Fruit fly (Drosophila melanogaster) whole organism, embryonic: ENCODE data around the gene Gss1.

Experiments used
- B-H2 ChIP-seq: fragments of 200-800 bp; sonication (Bioruptor generic); optimal IDR thresholded peaks from 2 replicates; lab custom pipeline; 2018; ENCODE audit warnings: missing biosample characterization, mild to moderate bottlenecking, missing genetic modification characterization
- Bgb ChIP-seq: fragments of 200-800 bp; sonication (Bioruptor generic); IDR thresholded peaks from 2 replicates; pipeline ENCODE4 v1.3.6; 2022; ENCODE audit warnings: missing biosample characterization, missing genetic modification characterization; ENCODE audit not compliant: partially characterized antibody
- CG10147 ChIP-seq: fragments of 200-800 bp; sonication (Bioruptor generic); optimal IDR thresholded peaks from 2 replicates; lab custom pipeline; 2019; ENCODE audit warnings: missing biosample characterization, mild to moderate bottlenecking, missing genetic modification characterization, moderate library complexity
- CG13296 ChIP-seq: fragments of 200-800 bp; sonication (Bioruptor generic); optimal IDR thresholded peaks from 3 replicates; lab custom pipeline; 2018; ENCODE audit warnings: missing biosample characterization, mild to moderate bottlenecking, missing genetic modification characterization
- CG15479 ChIP-seq: fragments of 200-800 bp; sonication (Bioruptor generic); optimal IDR thresholded peaks from 3 replicates; lab custom pipeline; 2019; ENCODE audit warnings: missing biosample characterization, mild to moderate bottlenecking, missing genetic modification characterization, moderate library complexity
- CG17912 ChIP-seq: fragments of 200-800 bp; sonication (Bioruptor generic); optimal IDR thresholded peaks from 2 replicates; lab custom pipeline; 2018; ENCODE audit warnings: missing biosample characterization, mild to moderate bottlenecking, missing genetic modification characterization
- CG32532 ChIP-seq: fragments of 200-800 bp; sonication (Bioruptor generic); IDR thresholded peaks from 2 replicates; pipeline ENCODE4 v1.3.6; 2022; ENCODE audit warnings: missing biosample characterization, missing genetic modification characterization
- CG3281 ChIP-seq: fragments of 200-800 bp; sonication (Bioruptor generic); optimal IDR thresholded peaks from 3 replicates; lab custom pipeline; 2017; ENCODE audit warnings: missing biosample characterization, mild to moderate bottlenecking, missing genetic modification characterization
- CG3838 ChIP-seq: fragments of 200-800 bp; sonication (Bioruptor generic); optimal IDR thresholded peaks from 3 replicates; lab custom pipeline; 2016; ENCODE audit warnings: missing biosample characterization, missing genetic modification characterization
- CG4360 ChIP-seq: fragments of 200-800 bp; sonication (Bioruptor generic); IDR thresholded peaks from 2 replicates; pipeline ENCODE4 v1.3.6; 2022; ENCODE audit warnings: missing biosample characterization, missing genetic modification characterization
- CG7372 ChIP-seq: fragments of 200-800 bp; sonication (Bioruptor generic); IDR thresholded peaks from 2 replicates; pipeline ENCODE4 v1.3.6; 2022; ENCODE audit warnings: missing biosample characterization, missing genetic modification characterization
- CG7556 ChIP-seq: fragments of 200-800 bp; sonication (Bioruptor generic); optimal IDR thresholded peaks from 2 replicates; lab custom pipeline; 2017; ENCODE audit warnings: missing biosample characterization, mild to moderate bottlenecking, missing genetic modification characterization
- CG7745 ChIP-seq: fragments of 200-800 bp; sonication (Bioruptor generic); optimal IDR thresholded peaks from 2 replicates; lab custom pipeline; 2018; ENCODE audit warnings: missing biosample characterization, mild to moderate bottlenecking, missing genetic modification characterization, moderate library complexity
- CG7786 ChIP-seq: fragments of 200-800 bp; sonication (Bioruptor generic); optimal IDR thresholded peaks from 2 replicates; lab custom pipeline; 2016; ENCODE audit warnings: missing biosample characterization, missing genetic modification characterization
- CG8359 ChIP-seq: fragments of 200-800 bp; sonication (Bioruptor generic); optimal IDR thresholded peaks from 2 replicates; lab custom pipeline; 2017; ENCODE audit warnings: missing biosample characterization, mild to moderate bottlenecking, missing genetic modification characterization, borderline replicate concordance
- CG8765 ChIP-seq: fragments of 200-800 bp; sonication (Bioruptor generic); IDR thresholded peaks from 2 replicates; pipeline ENCODE4 v1.3.6; 2022; ENCODE audit warnings: missing biosample characterization, missing genetic modification characterization
- Dip3 ChIP-seq: fragments of 200-800 bp; sonication (Bioruptor generic); optimal IDR thresholded peaks from 3 replicates; lab custom pipeline; 2016; ENCODE audit warnings: missing biosample characterization, missing genetic modification characterization
- Doc2 ChIP-seq: fragments of 200-800 bp; sonication (Bioruptor generic); IDR thresholded peaks from 2 replicates; pipeline ENCODE4 v1.3.6; 2022; ENCODE audit warnings: missing biosample characterization, missing genetic modification characterization
- ERR ChIP-seq: fragments of 200-800 bp; sonication (Bioruptor generic); optimal IDR thresholded peaks from 2 replicates; lab custom pipeline; 2016; ENCODE audit warnings: missing biosample characterization, missing genetic modification characterization
- Eip74EF ChIP-seq, 2 experiments: fragments of 200-800 bp in 1 of 2; fragments of >200 bp in 1 of 2; sonication (Bioruptor generic) in 1 of 2; optimal IDR thresholded peaks; 2 replicates each; lab custom pipeline; 2017 to 2019; ENCODE audit warnings: missing biosample characterization in 2 of 2, missing genetic modification characterization in 2 of 2, mild to moderate bottlenecking in 1 of 2, moderate library complexity in 1 of 2
- Gug ChIP-seq: fragments of 200-800 bp; sonication (Bioruptor generic); IDR thresholded peaks from 4 replicates; pipeline ENCODE4 v1.3.6; 2022; ENCODE audit warnings: missing biosample characterization, missing genetic modification characterization
- Hand ChIP-seq: fragments of 200-800 bp; sonication (Bioruptor generic); optimal IDR thresholded peaks from 2 replicates; lab custom pipeline; 2017; ENCODE audit warnings: mild to moderate bottlenecking, missing biosample characterization, missing genetic modification reagents, missing genetic modification characterization
- Mad ChIP-seq: fragments of 200-800 bp; sonication (Bioruptor generic); optimal IDR thresholded peaks from 2 replicates; lab custom pipeline; 2016; ENCODE audit warnings: missing biosample characterization, missing genetic modification characterization
- Max ChIP-seq: fragments of 200-800 bp; sonication (Bioruptor generic); optimal IDR thresholded peaks from 2 replicates; lab custom pipeline; 2016; ENCODE audit warnings: missing biosample characterization, mild to moderate bottlenecking, missing genetic modification characterization
- Med ChIP-seq: fragments of 200-800 bp; sonication (Bioruptor generic); peaks from one replicate; lab custom pipeline; 2016; ENCODE audit warnings: missing biosample characterization, missing genetic modification characterization, mild to moderate bottlenecking, inconsistent platforms, moderate library complexity
- Mes4 ChIP-seq: fragments of 200-800 bp; sonication (Bioruptor generic); optimal IDR thresholded peaks from 2 replicates; lab custom pipeline; 2016; ENCODE audit warnings: missing biosample characterization, missing genetic modification characterization
- Mrtf ChIP-seq: fragments of 200-800 bp; sonication (Bioruptor generic); IDR thresholded peaks from 3 replicates; pipeline ENCODE4 v1.3.6; 2022; ENCODE audit warnings: missing biosample characterization, missing genetic modification characterization
- NFAT ChIP-seq: fragments of 200-800 bp; sonication (Bioruptor generic); IDR thresholded peaks from 2 replicates; pipeline ENCODE4 v1.3.6; 2022; ENCODE audit warnings: missing biosample characterization, missing genetic modification characterization
- Neu2 ChIP-seq: fragments of 200-800 bp; sonication (Bioruptor generic); optimal IDR thresholded peaks from 3 replicates; lab custom pipeline; 2016; ENCODE audit warnings: missing biosample characterization, missing genetic modification characterization, borderline replicate concordance
- Oaz ChIP-seq: fragments of 200-800 bp; sonication (Bioruptor generic); IDR thresholded peaks from 2 replicates; pipeline ENCODE4 v1.3.6; 2022; ENCODE audit warnings: missing biosample characterization, missing genetic modification characterization
- Opbp ChIP-seq: fragments of 200-800 bp; sonication (Bioruptor generic); IDR thresholded peaks from 3 replicates; pipeline ENCODE4 v1.3.6; 2022; ENCODE audit warnings: missing biosample characterization, missing genetic modification characterization; ENCODE audit not compliant: partially characterized antibody
- Rx ChIP-seq: fragments of 200-800 bp; sonication (Bioruptor generic); IDR thresholded peaks from 2 replicates; pipeline ENCODE4 v1.3.6; 2022; ENCODE audit warnings: missing biosample characterization, missing genetic modification characterization
- Scr ChIP-seq: fragments of 200-800 bp; sonication (Bioruptor generic); IDR thresholded peaks from 2 replicates; pipeline ENCODE4 v1.3.6; 2022; ENCODE audit warnings: missing biosample characterization, missing genetic modification characterization; ENCODE audit not compliant: partially characterized antibody
- Sry-δ ChIP-seq: fragments of 200-800 bp; sonication (Bioruptor generic); optimal IDR thresholded peaks from 2 replicates; lab custom pipeline; 2016; ENCODE audit warnings: missing biosample characterization, missing genetic modification characterization
- Stat92E ChIP-seq, 3 experiments: fragments of >200 bp in 2 of 3; fragments of 200-800 bp in 1 of 3; sonication (Bioruptor generic) in 1 of 3; optimal IDR thresholded peaks; 2 replicates each; lab custom pipeline; 2017 to 2019; ENCODE audit warnings: missing biosample characterization in 3 of 3, missing genetic modification characterization in 3 of 3, mild to moderate bottlenecking in 1 of 3, moderate library complexity in 1 of 3
- Trl ChIP-seq, 3 experiments: fragments of >200 bp in 2 of 3; fragments of 200-800 bp in 1 of 3; sonication (Bioruptor generic) in 1 of 3; optimal IDR thresholded peaks; 2 replicates in 1 of 3; 3 replicates in 2 of 3; lab custom pipeline; 2016 to 2017; ENCODE audit warnings: missing biosample characterization in 1 of 3, missing genetic modification characterization in 1 of 3
- bab2 ChIP-seq: fragments of 200-800 bp; sonication (Bioruptor generic); optimal IDR thresholded peaks from 2 replicates; lab custom pipeline; 2016; ENCODE audit warnings: missing biosample characterization, missing genetic modification characterization
- bbx ChIP-seq: fragments of 200-800 bp; sonication (Bioruptor generic); IDR thresholded peaks from 2 replicates; pipeline ENCODE4 v1.3.6; 2022; ENCODE audit warnings: missing biosample characterization, missing genetic modification characterization; ENCODE audit not compliant: partially characterized antibody
- chn ChIP-seq: fragments of 200-800 bp; sonication (Bioruptor generic); optimal IDR thresholded peaks from 2 replicates; lab custom pipeline; 2016; ENCODE audit warnings: missing biosample characterization, missing genetic modification characterization
- dati ChIP-seq: fragments of 200-800 bp; sonication (Bioruptor generic); IDR thresholded peaks from 2 replicates; pipeline ENCODE4 v1.3.6; 2022; ENCODE audit warnings: missing biosample characterization, missing genetic modification characterization
- emc ChIP-seq: fragments of 200-800 bp; sonication (Bioruptor generic); optimal IDR thresholded peaks from 2 replicates; lab custom pipeline; 2016; ENCODE audit warnings: missing biosample characterization, missing genetic modification characterization
- en ChIP-seq: fragments of 200-800 bp; sonication (Bioruptor generic); optimal IDR thresholded peaks from 2 replicates; lab custom pipeline; 2016; ENCODE audit warnings: missing biosample characterization, missing genetic modification characterization
- gfzf ChIP-seq: fragments of 200-800 bp; sonication (Bioruptor generic); optimal IDR thresholded peaks from 2 replicates; lab custom pipeline; 2016; ENCODE audit warnings: missing biosample characterization, mild to moderate bottlenecking, missing genetic modification characterization, moderate library complexity
- grau ChIP-seq: fragments of 200-800 bp; optimal IDR thresholded peaks from 3 replicates; lab custom pipeline; 2019; ENCODE audit warnings: missing biosample characterization, mild to moderate bottlenecking, missing genetic modification characterization, moderate library complexity
- nmo ChIP-seq: fragments of 200-800 bp; sonication (Bioruptor generic); optimal IDR thresholded peaks from 2 replicates; lab custom pipeline; 2018; ENCODE audit warnings: missing biosample characterization, mild to moderate bottlenecking, missing genetic modification characterization, moderate library complexity
- pb ChIP-seq: fragments of 200-800 bp; sonication (Bioruptor generic); optimal IDR thresholded peaks from 3 replicates; lab custom pipeline; 2016; ENCODE audit warnings: missing biosample characterization, missing genetic modification characterization
- pho ChIP-seq: fragments of 200-800 bp; sonication (Bioruptor generic); optimal IDR thresholded peaks from 2 replicates; lab custom pipeline; 2016; ENCODE audit warnings: missing biosample characterization, missing genetic modification characterization
- pnt ChIP-seq: fragments of 200-800 bp; sonication (Bioruptor generic); optimal IDR thresholded peaks from 3 replicates; lab custom pipeline; 2016; ENCODE audit warnings: missing biosample characterization, missing genetic modification characterization
- tio ChIP-seq: fragments of 200-800 bp; sonication (Bioruptor generic); optimal IDR thresholded peaks from 2 replicates; lab custom pipeline; 2017; ENCODE audit warnings: missing biosample characterization, missing genetic modification characterization, inconsistent platforms

Gss1 gene

dm6 chrX:17856458-17857277 is 32.7 kb upstream of the Gss1 start, which contains the start of gene Srx (continued):
- TF ChIP-seq NFAT (GFP tag; lab: Robert Waterston, UW) (no peak), Mes4 (GFP tag; lab: Kevin White, UChicago) (no peak), nmo (GFP tag; lab: Kevin White, UChicago) (peak; percentile 14), grau (tag; lab: Kevin White, UChicago) (peak; percentile 5), Trl (optimal IDR thresholded peaks at IDR 0.05; lab: Kevin White, UChicago) (no peak), Trl (GFP tag; optimal IDR thresholded peaks at IDR 0.05; lab: Kevin White, UChicago) (no peak), Max (GFP tag; lab: Kevin White, UChicago) (no peak), Scr (GFP tag; lab: Robert Waterston, UW) (peak; percentile 26; the same call in 1 of the 2 replicates), Sry-δ (GFP tag; lab: Kevin White, UChicago) (peak; percentile 21), CG10147 (GFP tag; lab: Kevin White, UChicago) (no peak), bab2 (GFP tag; lab: Kevin White, UChicago) (peak; percentile 17), dati (GFP tag; lab: Robert Waterston, UW) (no peak), Med (peak; percentile 50), Dip3 (no peak), gfzf (GFP tag; lab: Kevin White, UChicago) (peak; percentile 2), bbx (no peak), CG7745 (tag; lab: Kevin White, UChicago) (no peak), CG7786 (GFP tag; lab: Kevin White, UChicago) (no peak), CG7372 (GFP tag; lab: Robert Waterston, UW) (no peak), CG8359 (no peak), CG8765 (GFP tag; lab: Robert Waterston, UW) (no peak), CG15479 (GFP tag; lab: Kevin White, UChicago) (no peak), CG3281 (GFP tag; lab: Kevin White, UChicago) (peak; percentile 7), Rx (GFP tag; lab: Robert Waterston, UW) (no peak), Mad (GFP tag; lab: Kevin White, UChicago) (no peak), Hand (GFP tag; lab: Kevin White, UChicago) (no peak), pho (GFP tag; lab: Kevin White, UChicago) (peak; percentile 38), Bgb (GFP tag; lab: Robert Waterston, UW) (no peak), Neu2 (GFP tag; lab: Kevin White, UChicago) (no peak), Eip74EF (GFP tag; optimal IDR thresholded peaks at IDR 0.05; lab: Kevin White, UChicago) (no peak), emc (GFP tag; lab: Kevin White, UChicago) (no peak), B-H2 (no peak), Gug (GFP tag; lab: Robert Waterston, UW) (no peak), Opbp (GFP tag; lab: Robert Waterston, UW) (no peak), CG32532 (no peak), Mrtf (GFP tag; lab: Robert Waterston, UW) (no peak), Oaz (GFP tag; lab: Robert Waterston, UW) (no peak), CG3838 (GFP tag; lab: Kevin White, UChicago) (no peak), Stat92E (GFP tag; optimal IDR thresholded peaks at IDR 0.05; lab: Kevin White, UChicago) (no peak), CG4360 (no peak), CG7556 (GFP tag; lab: Kevin White, UChicago) (peak; percentile 5), CG17912 (no peak), tio (GFP tag; lab: Kevin White, UChicago) (no peak), pb (GFP tag; lab: Kevin White, UChicago) (no peak), chn (no peak), Doc2 (GFP tag; lab: Robert Waterston, UW) (no peak), pnt (GFP tag; lab: Kevin White, UChicago) (no peak), ERR (GFP tag; lab: Kevin White, UChicago) (no peak), CG13296 (GFP tag; lab: Kevin White, UChicago) (peak; percentile 25), en (GFP tag; lab: Kevin White, UChicago) (no peak)
